Fruit fly (Drosophila melanogaster) whole organism, wandering third instar larva: ENCODE results near the gene Appl.
A peak's percentile ranks its signal among the peaks of the same experiment; 100 is the strongest.

Source experiments
- CG9705 ChIP-seq: fragments of 200-800 bp; sonication (Bioruptor generic); optimal IDR thresholded peaks from 2 replicates; lab custom pipeline; 2018; ENCODE audit warnings: missing biosample characterization, mild to moderate bottlenecking, missing genetic modification characterization
- CrebA ChIP-seq: fragments of 200-800 bp; sonication (Bioruptor generic); optimal IDR thresholded peaks from 2 replicates; lab custom pipeline; 2016; ENCODE audit warnings: missing biosample characterization, mild to moderate bottlenecking, missing genetic modification characterization, borderline replicate concordance
- OdsH ChIP-seq: fragments of 200-800 bp; sonication (Bioruptor generic); optimal IDR thresholded peaks from 2 replicates; lab custom pipeline; 2016; ENCODE audit warnings: missing biosample characterization, mild to moderate bottlenecking, missing genetic modification characterization
- Sp1 ChIP-seq: fragments of 200-800 bp; sonication (Bioruptor generic); optimal IDR thresholded peaks from 3 replicates; lab custom pipeline; 2019; ENCODE audit warnings: missing biosample characterization, mild to moderate bottlenecking, missing genetic modification characterization, moderate library complexity
- Vsx2 ChIP-seq: fragments of 200-300, 225-300 bp; sonication (Bioruptor generic); optimal IDR thresholded peaks from 2 replicates; lab custom pipeline; 2018; ENCODE audit warnings: missing biosample characterization, missing genetic modification characterization; ENCODE audit not compliant: partially characterized antibody
- br ChIP-seq: fragments of 200-800 bp; sonication (Bioruptor generic); optimal IDR thresholded peaks from 2 replicates; lab custom pipeline; 2016; ENCODE audit warnings: missing biosample characterization, missing genetic modification characterization
- jim ChIP-seq: fragments of 175-275, 200-325 bp; sonication (Bioruptor generic); optimal IDR thresholded peaks from 2 replicates; lab custom pipeline; 2016; ENCODE audit warnings: missing biosample characterization, mild to moderate bottlenecking, missing genetic modification characterization
- pan ChIP-seq: fragments of >200 bp; optimal IDR thresholded peaks from 2 replicates; lab custom pipeline; 2017
- sv ChIP-seq: fragments of 200-800 bp; sonication (Bioruptor generic); optimal IDR thresholded peaks from 3 replicates; lab custom pipeline; 2016; ENCODE audit warnings: missing biosample characterization, missing genetic modification characterization
- woc ChIP-seq: sonication (Bioruptor generic); optimal IDR thresholded peaks from 2 replicates; lab custom pipeline; 2016; ENCODE audit warnings: missing biosample characterization, mild to moderate bottlenecking, missing genetic modification characterization

DNA sequence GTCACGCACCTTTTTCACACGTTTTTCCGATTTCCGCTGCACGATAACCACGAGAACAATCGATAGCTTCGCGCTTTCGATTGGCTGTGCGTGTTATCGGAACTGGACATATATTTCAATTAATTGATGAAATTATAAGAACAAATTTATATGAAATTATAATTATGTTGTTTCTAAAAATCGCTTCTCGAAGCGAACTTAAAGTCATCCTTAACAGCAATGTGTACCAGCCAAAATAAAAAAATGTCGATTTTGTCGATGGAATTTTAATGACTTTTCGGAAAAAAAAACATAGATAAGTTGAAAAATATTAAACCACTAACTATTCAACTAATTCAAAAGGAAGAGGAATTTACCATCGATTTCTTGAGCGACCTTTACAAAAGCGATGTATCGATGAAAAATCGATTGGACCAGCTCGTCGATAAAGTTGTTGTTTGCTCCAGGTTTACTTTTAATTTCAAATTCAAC lies 94.9 kb downstream of the Appl start, which contains the start of the genes CG13364 and Hinfp:
- TF ChIP-seq OdsH (GFP tag; lab: Kevin White, UChicago) = no peak
- no peak for TF ChIP-seq CrebA (GFP tag; lab: Kevin White, UChicago)
- TF ChIP-seq br = no peak
- no peak for TF ChIP-seq Vsx2 (GFP tag; lab: Kevin White, UChicago)
- TF ChIP-seq sv (GFP tag; lab: Kevin White, UChicago) = no peak
- TF ChIP-seq CG9705 = no peak
- TF ChIP-seq jim (GFP tag; lab: Kevin White, UChicago) = no peak
- TF ChIP-seq woc = no peak
- TF ChIP-seq Sp1 = peak; percentile 13
- TF ChIP-seq pan (lab: Kevin White, UChicago) = no peak
